Worm (Caenorhabditis elegans) whole organism, mixed stage, embryonic: ENCODE measurements around the gene mab-3.

Experiments
- M03D4.4 ChIP-seq: sonication (generic microtip); optimal IDR thresholded peaks from 2 replicates; lab custom pipeline; 2017; ENCODE audit warnings: mild to moderate bottlenecking, missing genetic modification characterization, missing compliant biosample characterization
- bed-3 ChIP-seq: fragments of 200-800 bp; sonication (Bioruptor generic); optimal IDR thresholded peaks from 3 replicates; lab custom pipeline; 2018; ENCODE audit warnings: mild to moderate bottlenecking, missing genetic modification characterization, moderate library complexity, missing compliant biosample characterization
- blmp-1 ChIP-seq: fragments of 150-350 bp; optimal IDR thresholded peaks from 2 replicates; lab custom pipeline; 2014; ENCODE audit warnings: missing biosample characterization, missing genetic modification characterization
- ceh-39 ChIP-seq: fragments of 150-350 bp; optimal IDR thresholded peaks from 2 replicates; lab custom pipeline; 2014; ENCODE audit warnings: missing biosample characterization, missing genetic modification characterization
- ceh-43 ChIP-seq: fragments of 200-800 bp; sonication (Bioruptor generic); optimal IDR thresholded peaks from 2 replicates; lab custom pipeline; 2018; ENCODE audit warnings: mild to moderate bottlenecking, missing genetic modification characterization, moderate library complexity, missing compliant biosample characterization
- ceh-83 ChIP-seq: fragments of 200-800 bp; sonication (Bioruptor generic); optimal IDR thresholded peaks from 2 replicates; lab custom pipeline; 2018; ENCODE audit warnings: mild to moderate bottlenecking, missing genetic modification characterization, missing compliant biosample characterization
- ces-1 ChIP-seq: fragments of 150-350 bp; optimal IDR thresholded peaks from 2 replicates; lab custom pipeline; 2014; ENCODE audit warnings: missing biosample characterization, missing genetic modification reagents, missing genetic modification characterization
- cnd-1 ChIP-seq: fragments of 200-800 bp; sonication (Bioruptor generic); optimal IDR thresholded peaks from 2 replicates; lab custom pipeline; 2018; ENCODE audit warnings: mild to moderate bottlenecking, missing genetic modification characterization, missing compliant biosample characterization
- drap-1 ChIP-seq: fragments of 200-800 bp; sonication (Bioruptor generic); optimal IDR thresholded peaks from 3 replicates; lab custom pipeline; 2018; ENCODE audit warnings: mild to moderate bottlenecking, missing genetic modification characterization, missing compliant biosample characterization
- elt-1 ChIP-seq: sonication (generic microtip); optimal IDR thresholded peaks from 2 replicates; lab custom pipeline; 2017; ENCODE audit warnings: missing genetic modification characterization, mild to moderate bottlenecking, missing compliant biosample characterization, antibody characterized with exemption, moderate library complexity, borderline replicate concordance; ENCODE audit not compliant: insufficient read depth
- elt-3 ChIP-seq: fragments of 150-350 bp; optimal IDR thresholded peaks from 2 replicates; lab custom pipeline; 2014; ENCODE audit warnings: missing biosample characterization, missing genetic modification characterization
- flh-1 ChIP-seq: fragments of 200-800 bp; sonication (Bioruptor generic); optimal IDR thresholded peaks from 2 replicates; lab custom pipeline; 2018; ENCODE audit warnings: mild to moderate bottlenecking, missing genetic modification characterization, moderate library complexity, missing compliant biosample characterization
- ham-2 ChIP-seq: fragments of 200-800 bp; sonication (Bioruptor generic); optimal IDR thresholded peaks from 2 replicates; lab custom pipeline; 2018; ENCODE audit warnings: mild to moderate bottlenecking, missing genetic modification characterization, missing compliant biosample characterization
- hlh-1 ChIP-seq: fragments of 150-350 bp; optimal IDR thresholded peaks from 2 replicates; lab custom pipeline; 2014; ENCODE audit warnings: missing biosample characterization, missing genetic modification reagents, missing genetic modification characterization
- lin-13 ChIP-seq: fragments of 150-350 bp; optimal IDR thresholded peaks from 2 replicates; lab custom pipeline; 2014; ENCODE audit warnings: missing biosample characterization, missing genetic modification characterization
- lin-32 ChIP-seq: fragments of 200-800 bp; sonication (Bioruptor generic); optimal IDR thresholded peaks from 2 replicates; lab custom pipeline; 2018; ENCODE audit warnings: mild to moderate bottlenecking, missing genetic modification characterization, missing compliant biosample characterization
- lsy-2 ChIP-seq: fragments of 150-350 bp; optimal IDR thresholded peaks from 2 replicates; lab custom pipeline; 2014; ENCODE audit warnings: missing biosample characterization, missing genetic modification characterization
- mab-5 ChIP-seq: fragments of 150-350 bp; optimal IDR thresholded peaks from 2 replicates; lab custom pipeline; 2014; ENCODE audit warnings: missing biosample characterization, missing genetic modification characterization
- mep-1 ChIP-seq: fragments of 150-350 bp; optimal IDR thresholded peaks from 2 replicates; lab custom pipeline; 2017; ENCODE audit warnings: missing biosample characterization, missing genetic modification reagents, missing genetic modification characterization, inconsistent platforms
- mls-2 ChIP-seq: sonication (generic microtip); optimal IDR thresholded peaks from 2 replicates; lab custom pipeline; 2016; ENCODE audit warnings: mild to moderate bottlenecking, missing genetic modification characterization, moderate library complexity, missing compliant biosample characterization
- nhr-12 ChIP-seq: fragments of 150-350 bp; optimal IDR thresholded peaks from 2 replicates; lab custom pipeline; 2014; ENCODE audit warnings: missing biosample characterization, missing genetic modification characterization
- nhr-2 ChIP-seq: fragments of 150-350 bp; optimal IDR thresholded peaks from 2 replicates; lab custom pipeline; 2014; ENCODE audit warnings: missing biosample characterization, missing genetic modification characterization
- nhr-237 ChIP-seq: fragments of 150-350 bp; optimal IDR thresholded peaks from 2 replicates; lab custom pipeline; 2014; ENCODE audit warnings: missing biosample characterization, missing genetic modification characterization
- nhr-28 ChIP-seq: fragments of 150-350 bp; optimal IDR thresholded peaks from 2 replicates; lab custom pipeline; 2014; ENCODE audit warnings: missing biosample characterization, missing genetic modification characterization
- nhr-76 ChIP-seq: sonication (generic microtip); optimal IDR thresholded peaks from 2 replicates; lab custom pipeline; 2017; ENCODE audit warnings: missing biosample characterization, missing genetic modification characterization
- pha-4 ChIP-seq: fragments of 150-350 bp; optimal IDR thresholded peaks from 2 replicates; lab custom pipeline; 2018; ENCODE audit warnings: missing biosample characterization, missing genetic modification reagents, missing genetic modification characterization
- sem-2 ChIP-seq: fragments of 200-800 bp; sonication (Bioruptor generic); optimal IDR thresholded peaks from 2 replicates; lab custom pipeline; 2018; ENCODE audit warnings: mild to moderate bottlenecking, missing genetic modification characterization, missing compliant biosample characterization
- snpc-4 ChIP-seq: fragments of 150-350 bp; optimal IDR thresholded peaks from 2 replicates; lab custom pipeline; 2014; ENCODE audit warnings: missing biosample characterization, missing genetic modification characterization
- sptf-1 ChIP-seq: sonication (generic microtip); optimal IDR thresholded peaks from 2 replicates; lab custom pipeline; 2017; ENCODE audit warnings: mild to moderate bottlenecking, missing genetic modification characterization, moderate library complexity, missing compliant biosample characterization
- tbx-8 ChIP-seq: fragments of 200-800 bp; sonication (Bioruptor generic); optimal IDR thresholded peaks from 2 replicates; lab custom pipeline; 2018; ENCODE audit warnings: mild to moderate bottlenecking, missing genetic modification characterization, moderate library complexity, missing compliant biosample characterization
- unc-120 ChIP-seq: sonication (generic microtip); optimal IDR thresholded peaks from 2 replicates; lab custom pipeline; 2017; ENCODE audit warnings: missing genetic modification characterization, missing compliant biosample characterization; ENCODE audit not compliant: poor library complexity, severe bottlenecking
- unc-39 ChIP-seq: fragments of 150-350 bp; optimal IDR thresholded peaks from 2 replicates; lab custom pipeline; 2014; ENCODE audit warnings: missing biosample characterization, missing genetic modification characterization
- unc-62 ChIP-seq: fragments of 150-350 bp; optimal IDR thresholded peaks from 2 replicates; lab custom pipeline; 2014; ENCODE audit warnings: missing biosample characterization, missing genetic modification reagents, missing genetic modification characterization
- zip-8 ChIP-seq: fragments of 150-350 bp; optimal IDR thresholded peaks from 2 replicates; lab custom pipeline; 2014; ENCODE audit warnings: missing biosample characterization, missing genetic modification characterization
- ztf-11 ChIP-seq: fragments of 150-350 bp; optimal IDR thresholded peaks from 2 replicates; lab custom pipeline; 2014; ENCODE audit warnings: missing biosample characterization, missing genetic modification characterization

The mab-3 gene

ce11 chrII:9708835-9709299 is 23.1 kb upstream of the mab-3 start, which contains the start of gene glt-5:
Gene glt-5 (minus strand): TSS chrII:9708885.
- TF ChIP-seq hlh-1 (tag; lab: Kevin White, UChicago) (no peak), nhr-2 (tag; lab: Kevin White, UChicago) (no peak), ces-1 (no peak), unc-39 (tag; lab: Kevin White, UChicago) (no peak)
- TF ChIP-seq, all 35 proteins: peak for 0

DNA sequence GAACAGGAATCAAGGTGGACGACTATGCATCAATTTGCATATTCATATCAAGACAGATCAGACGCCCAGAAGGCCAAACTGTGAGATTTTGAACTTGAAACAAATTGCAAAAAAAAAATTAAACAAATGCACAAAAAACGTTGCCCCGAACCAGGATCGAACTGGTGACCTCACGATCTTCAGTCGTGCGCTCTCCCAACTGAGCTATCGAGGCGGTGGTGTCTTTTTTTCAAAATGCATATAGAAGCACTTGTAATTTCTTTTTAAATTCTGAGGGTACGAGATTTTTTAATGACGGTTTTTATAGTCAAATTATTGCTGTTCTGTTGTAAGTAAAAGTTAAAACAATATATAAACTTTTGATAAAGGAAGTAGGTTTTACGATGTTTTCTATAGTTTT is 18.9 kb upstream of the mab-3 start:
- TF ChIP-seq nhr-12 (tag; lab: Kevin White, UChicago): no peak
- peak; percentile 55 for TF ChIP-seq ceh-83

- TF ChIP-seq nhr-76 (tag; lab: Kevin White, UChicago) (no peak), nhr-28 (no peak), nhr-12 (tag; lab: Kevin White, UChicago) (no peak), M03D4.4 (tag; lab: Kevin White, UChicago) (no peak), unc-62 (GFP tag; lab: Kevin White, UChicago) (no peak), ceh-39 (tag; lab: Kevin White, UChicago) (peak; percentile 45), drap-1 (GFP tag; lab: Kevin White, UChicago) (peak; percentile 48), blmp-1 (tag; lab: Kevin White, UChicago) (no peak), tbx-8 (GFP tag; lab: Kevin White, UChicago) (no peak), unc-120 (peak; percentile 51), mab-5 (no peak), mep-1 (tag; lab: Kevin White, UChicago) (peak; percentile 75), ces-1 (peak; percentile 58), sptf-1 (no peak), ztf-11 (tag; lab: Kevin White, UChicago) (no peak), ceh-43 (GFP tag; lab: Kevin White, UChicago) (no peak), hlh-1 (tag; lab: Kevin White, UChicago) (peak; percentile 20), nhr-2 (tag; lab: Kevin White, UChicago) (no peak), lin-32 (GFP tag; lab: Kevin White, UChicago) (no peak), elt-1 (no peak), sem-2 (GFP tag; lab: Kevin White, UChicago) (no peak), pha-4 (tag; lab: Kevin White, UChicago) (peak; percentile 78), flh-1 (no peak), lsy-2 (tag; lab: Kevin White, UChicago) (peak; percentile 89), nhr-237 (peak; percentile 79), cnd-1 (tag; lab: Kevin White, UChicago) (no peak), snpc-4 (tag; lab: Kevin White, UChicago) (no peak), elt-3 (tag; lab: Kevin White, UChicago) (no peak), ham-2 (GFP tag; lab: Kevin White, UChicago) (no peak), unc-39 (tag; lab: Kevin White, UChicago) (no peak), bed-3 (GFP tag; lab: Kevin White, UChicago) (no peak), mls-2 (peak; percentile 47), ceh-83 (no peak), zip-8 (tag; lab: Kevin White, UChicago) (no peak), lin-13 (peak; percentile 80)
- TF ChIP-seq, all 35 proteins: peak for 11
Observed at ce11 chrII:9716417-9717039, 15.4 kb upstream of the mab-3 start, which contains the start of gene wee-1.3. Gene wee-1.3 (minus strand): TSS chrII:9716467.

DNA sequence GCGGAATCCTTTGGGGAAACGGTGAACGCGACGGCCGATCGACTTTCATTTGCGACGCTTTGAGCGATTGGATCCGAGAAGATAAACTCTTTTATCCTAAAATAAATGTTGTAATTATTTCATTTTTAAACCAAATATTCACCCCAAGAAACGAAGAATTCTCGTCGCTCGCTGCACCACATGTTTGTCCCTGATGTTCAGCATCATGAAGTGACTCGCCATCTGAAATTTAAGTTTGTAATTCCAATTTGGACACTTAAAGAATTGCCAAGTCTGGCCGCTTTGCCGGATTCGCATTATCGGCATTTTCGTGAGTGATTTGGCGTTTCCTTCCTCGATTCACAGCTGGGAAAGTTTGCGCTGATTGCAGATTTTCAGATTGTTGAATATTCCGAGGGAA is 14.0 kb upstream of the mab-3 start, which contains the start of gene Y53C12A.6:
Gene Y53C12A.6 (minus strand): TSS at position 101 of the 400 bp plus-strand sequence.
- no peak for TF ChIP-seq nhr-76 (tag; lab: Kevin White, UChicago)
- no peak for TF ChIP-seq nhr-237
- no peak for TF ChIP-seq ztf-11 (tag; lab: Kevin White, UChicago)
- TF ChIP-seq flh-1: no peak
- no peak for TF ChIP-seq ceh-39 (tag; lab: Kevin White, UChicago)
- no peak for TF ChIP-seq M03D4.4 (tag; lab: Kevin White, UChicago)
- TF ChIP-seq bed-3 (GFP tag; lab: Kevin White, UChicago): no peak
- no peak for TF ChIP-seq lin-32 (GFP tag; lab: Kevin White, UChicago)
- TF ChIP-seq elt-3 (tag; lab: Kevin White, UChicago): no peak
- no peak for TF ChIP-seq cnd-1 (tag; lab: Kevin White, UChicago)
- no peak for TF ChIP-seq zip-8 (tag; lab: Kevin White, UChicago)
